Fruit fly (Drosophila melanogaster) whole organism, prepupa: ENCODE measurements around the gene CG31687.
"Not testable (repeated sequence)": the region's sequence is repeated elsewhere in the genome, so short reads cannot be mapped to it uniquely, and the experiment has no call there.

Experiments
- CG10631 ChIP-seq: fragments of 200-800 bp; sonication (Bioruptor generic); optimal IDR thresholded peaks from 2 replicates; lab custom pipeline; 2016; ENCODE audit warnings: missing biosample characterization, missing genetic modification characterization
- CG11294 ChIP-seq: fragments of 200-800 bp; sonication (Bioruptor generic); IDR thresholded peaks from 2 replicates; pipeline ENCODE4 v1.3.6; 2022; ENCODE audit warnings: missing biosample characterization, missing genetic modification characterization
- CG11762 ChIP-seq: fragments of 200-800 bp; sonication (Bioruptor generic); optimal IDR thresholded peaks from 3 replicates; lab custom pipeline; 2016; ENCODE audit warnings: missing biosample characterization, missing genetic modification characterization; ENCODE audit not compliant: insufficient read depth
- CG11902 ChIP-seq: fragments of 200-800 bp; sonication (Bioruptor generic); optimal IDR thresholded peaks from 3 replicates; lab custom pipeline; 2016; ENCODE audit warnings: missing biosample characterization, missing genetic modification characterization
- CG15336 ChIP-seq: fragments of 200-800 bp; sonication (Bioruptor generic); IDR thresholded peaks from 2 replicates; pipeline ENCODE4 v1.3.6; 2022; ENCODE audit warnings: missing biosample characterization, missing genetic modification characterization
- CG1621 ChIP-seq: fragments of 200-800 bp; sonication (Bioruptor generic); optimal IDR thresholded peaks from 3 replicates; lab custom pipeline; 2018; ENCODE audit warnings: missing biosample characterization, mild to moderate bottlenecking, missing genetic modification characterization
- CG16779 ChIP-seq: fragments of 200-800 bp; sonication (Bioruptor generic); optimal IDR thresholded peaks from 3 replicates; lab custom pipeline; 2017; ENCODE audit warnings: missing biosample characterization, mild to moderate bottlenecking, missing genetic modification characterization
- CG31627 ChIP-seq: fragments of 200-800 bp; sonication (Bioruptor generic); optimal IDR thresholded peaks from 3 replicates; lab custom pipeline; 2016; ENCODE audit warnings: missing biosample characterization, missing genetic modification characterization
- CG32006 ChIP-seq: fragments of 200-800 bp; sonication (Bioruptor generic); optimal IDR thresholded peaks from 3 replicates; lab custom pipeline; 2017; ENCODE audit warnings: missing biosample characterization, mild to moderate bottlenecking, missing genetic modification characterization
- CG3919 ChIP-seq: fragments of 200-800 bp; sonication (Bioruptor generic); optimal IDR thresholded peaks from 3 replicates; lab custom pipeline; 2016; ENCODE audit warnings: missing biosample characterization, missing genetic modification characterization
- CG4318 ChIP-seq: fragments of 200-800 bp; sonication (Bioruptor generic); optimal IDR thresholded peaks from 3 replicates; lab custom pipeline; 2017; ENCODE audit warnings: missing biosample characterization, mild to moderate bottlenecking, missing genetic modification characterization
- CG6276 ChIP-seq: fragments of 200-800 bp; sonication (Bioruptor generic); optimal IDR thresholded peaks from 2 replicates; lab custom pipeline; 2017; ENCODE audit warnings: missing biosample characterization, mild to moderate bottlenecking, missing genetic modification characterization
- CG6808 ChIP-seq: fragments of 200-800 bp; sonication (Bioruptor generic); optimal IDR thresholded peaks from 3 replicates; lab custom pipeline; 2017; ENCODE audit warnings: missing biosample characterization, missing genetic modification characterization, mild to moderate bottlenecking, moderate library complexity, missing genetic modification reagents
- CG6854 ChIP-seq: fragments of 200-800 bp; sonication (Bioruptor generic); optimal IDR thresholded peaks from 2 replicates; lab custom pipeline; 2017; ENCODE audit warnings: missing biosample characterization, mild to moderate bottlenecking, missing genetic modification characterization
- CG8119 ChIP-seq: fragments of 200-800 bp; sonication (Bioruptor generic); IDR thresholded peaks from 3 replicates; pipeline ENCODE4 v1.3.6; 2022; ENCODE audit warnings: missing biosample characterization, missing genetic modification characterization
- CG8319 ChIP-seq: fragments of 200-800 bp; sonication (Bioruptor generic); optimal IDR thresholded peaks from 3 replicates; lab custom pipeline; 2016; ENCODE audit warnings: missing biosample characterization, missing genetic modification characterization
- CG8632 ChIP-seq: fragments of 200-800 bp; sonication (Bioruptor generic); optimal IDR thresholded peaks from 3 replicates; lab custom pipeline; 2016; ENCODE audit warnings: missing biosample characterization, missing genetic modification characterization
- CG9139 ChIP-seq: fragments of 200-800 bp; sonication (Bioruptor generic); optimal IDR thresholded peaks from 3 replicates; lab custom pipeline; 2017; ENCODE audit warnings: missing biosample characterization, mild to moderate bottlenecking, missing genetic modification characterization
- Eip75B ChIP-seq: fragments of 200-800 bp; sonication (Bioruptor generic); optimal IDR thresholded peaks from 3 replicates; lab custom pipeline; 2016; ENCODE audit warnings: missing biosample characterization, missing genetic modification characterization
- Eip78C ChIP-seq: fragments of 200-800 bp; sonication (Bioruptor generic); peaks from one replicate; lab custom pipeline; 2016; ENCODE audit warnings: missing biosample characterization, missing genetic modification characterization
- Ets21C ChIP-seq: fragments of 200-800 bp; sonication (Bioruptor generic); optimal IDR thresholded peaks from 3 replicates; lab custom pipeline; 2016; ENCODE audit warnings: missing biosample characterization, missing genetic modification characterization
- Ets96B ChIP-seq: fragments of 200-800 bp; optimal IDR thresholded peaks from 2 replicates; lab custom pipeline; 2019; ENCODE audit warnings: missing biosample characterization, mild to moderate bottlenecking, missing genetic modification characterization, moderate library complexity
- Gug ChIP-seq: fragments of 200-800 bp; sonication (Bioruptor generic); IDR thresholded peaks from 2 replicates; pipeline ENCODE4 v1.3.6; 2022; ENCODE audit warnings: missing biosample characterization, missing genetic modification characterization
- Hr38 ChIP-seq: sonication (Bioruptor generic); optimal IDR thresholded peaks from 2 replicates; lab custom pipeline; 2016; ENCODE audit warnings: missing biosample characterization, missing genetic modification characterization
- Hr39 ChIP-seq: fragments of 200-800 bp; sonication (Bioruptor generic); optimal IDR thresholded peaks from 2 replicates; lab custom pipeline; 2016; ENCODE audit warnings: missing biosample characterization, missing genetic modification characterization
- Met ChIP-seq: fragments of 200-800 bp; sonication (Bioruptor generic); optimal IDR thresholded peaks from 3 replicates; lab custom pipeline; 2016; ENCODE audit warnings: missing biosample characterization, missing genetic modification characterization
- Sox14 ChIP-seq: fragments of 200-800 bp; sonication (Bioruptor generic); optimal IDR thresholded peaks from 3 replicates; lab custom pipeline; 2016; ENCODE audit warnings: missing biosample characterization, missing genetic modification characterization
- Sox15 ChIP-seq: fragments of 200-800 bp; sonication (Bioruptor generic); optimal IDR thresholded peaks from 3 replicates; lab custom pipeline; 2016; ENCODE audit warnings: missing biosample characterization, missing genetic modification characterization
- achi ChIP-seq: fragments of 200-800 bp; sonication (Bioruptor generic); optimal IDR thresholded peaks from 3 replicates; lab custom pipeline; 2016; ENCODE audit warnings: missing biosample characterization, missing genetic modification characterization
- acj6 ChIP-seq: fragments of 200-800 bp; sonication (Bioruptor generic); optimal IDR thresholded peaks from 3 replicates; lab custom pipeline; 2016; ENCODE audit warnings: missing biosample characterization, missing genetic modification characterization
- dac ChIP-seq: fragments of 200-800 bp; sonication (Bioruptor generic); optimal IDR thresholded peaks from 2 replicates; lab custom pipeline; 2017; ENCODE audit warnings: missing biosample characterization, mild to moderate bottlenecking, missing genetic modification characterization
- dsx ChIP-seq: fragments of 200-800 bp; optimal IDR thresholded peaks from 3 replicates; lab custom pipeline; 2019; ENCODE audit warnings: missing biosample characterization, mild to moderate bottlenecking, missing genetic modification characterization, moderate library complexity; ENCODE audit not compliant: poor library complexity, severe bottlenecking
- eg ChIP-seq: fragments of 200-800 bp; sonication (Bioruptor generic); IDR thresholded peaks from 3 replicates; pipeline ENCODE4 v1.3.6; 2022; ENCODE audit warnings: missing biosample characterization, missing genetic modification characterization
- esn ChIP-seq: fragments of 200-800 bp; sonication (Bioruptor generic); optimal IDR thresholded peaks from 2 replicates; lab custom pipeline; 2016; ENCODE audit warnings: missing biosample characterization, mild to moderate bottlenecking, missing genetic modification characterization, moderate library complexity
- fd59A ChIP-seq: fragments of 200-800 bp; sonication (Bioruptor generic); optimal IDR thresholded peaks from 2 replicates; lab custom pipeline; 2017; ENCODE audit warnings: missing biosample characterization, mild to moderate bottlenecking, missing genetic modification characterization, missing genetic modification reagents
- fd85E ChIP-seq: fragments of 200-800 bp; sonication (Bioruptor generic); optimal IDR thresholded peaks from 3 replicates; lab custom pipeline; 2016; ENCODE audit warnings: missing biosample characterization, missing genetic modification characterization
- fkh ChIP-seq: fragments of 200-800 bp; sonication (Bioruptor generic); optimal IDR thresholded peaks from 3 replicates; lab custom pipeline; 2017; ENCODE audit warnings: missing biosample characterization, mild to moderate bottlenecking, missing genetic modification characterization, moderate library complexity
- lz ChIP-seq: fragments of 200-800 bp; sonication (Bioruptor generic); optimal IDR thresholded peaks from 3 replicates; lab custom pipeline; 2016; ENCODE audit warnings: missing biosample characterization, missing genetic modification characterization
- pdm3 ChIP-seq: fragments of 200-800 bp; sonication (Bioruptor generic); optimal IDR thresholded peaks from 3 replicates; lab custom pipeline; 2016; ENCODE audit warnings: missing biosample characterization, missing genetic modification characterization
- spab ChIP-seq: fragments of 200-800 bp; sonication (Bioruptor generic); optimal IDR thresholded peaks from 2 replicates; lab custom pipeline; 2017; ENCODE audit warnings: missing biosample characterization, mild to moderate bottlenecking, missing genetic modification characterization, missing genetic modification reagents
- ss ChIP-seq, 2 experiments: fragments of 200-800 bp; sonication (Bioruptor generic); optimal IDR thresholded peaks; 2 replicates in 1 of 2; 3 replicates in 1 of 2; lab custom pipeline; 2017 to 2018; ENCODE audit warnings: mild to moderate bottlenecking in 2 of 2, missing biosample characterization in 2 of 2, missing genetic modification characterization in 2 of 2, moderate library complexity in 1 of 2
- svp ChIP-seq: fragments of 200-800 bp; sonication (Bioruptor generic); peaks from one replicate; lab custom pipeline; 2016; ENCODE audit warnings: missing biosample characterization, missing genetic modification characterization
- topi ChIP-seq: fragments of 200-800 bp; sonication (Bioruptor generic); optimal IDR thresholded peaks from 3 replicates; lab custom pipeline; 2016; ENCODE audit warnings: missing biosample characterization, missing genetic modification characterization
- vri ChIP-seq: fragments of 200-800 bp; sonication (Bioruptor generic); optimal IDR thresholded peaks from 3 replicates; lab custom pipeline; 2016; ENCODE audit warnings: missing biosample characterization, mild to moderate bottlenecking, missing genetic modification characterization

The CG31687 gene

dm6 chr2L:20438474-20438873 lies 11.6 kb upstream of the CG31687 start:
- no peak for TF ChIP-seq acj6 (GFP tag; lab: Kevin White, UChicago)
- no peak for TF ChIP-seq CG8119 (GFP tag; lab: Robert Waterston, UW)
- no peak for TF ChIP-seq CG10631 (GFP tag; lab: Kevin White, UChicago)
- no peak for TF ChIP-seq ss (GFP tag; optimal IDR thresholded peaks at IDR 0.05; lab: Kevin White, UChicago)
- TF ChIP-seq Sox15 (GFP tag; lab: Kevin White, UChicago): no peak
- no peak for TF ChIP-seq CG32006 (GFP tag; lab: Kevin White, UChicago)
- TF ChIP-seq esn (GFP tag; lab: Kevin White, UChicago): no peak
- TF ChIP-seq fd59A (GFP tag; lab: Kevin White, UChicago): no peak
- TF ChIP-seq svp (GFP tag; lab: Kevin White, UChicago): no peak
- TF ChIP-seq CG8632: no peak
- TF ChIP-seq Gug (GFP tag; lab: Robert Waterston, UW): no peak
- TF ChIP-seq CG15336 (GFP tag; lab: Robert Waterston, UW): no peak
- TF ChIP-seq eg: no peak
- TF ChIP-seq lz (GFP tag; lab: Kevin White, UChicago): no peak
- TF ChIP-seq Ets96B (tag; lab: Kevin White, UChicago): no peak
- TF ChIP-seq spab (GFP tag; lab: Kevin White, UChicago): no peak
- no peak for TF ChIP-seq CG6854
- no peak for TF ChIP-seq topi (GFP tag; lab: Kevin White, UChicago)
- no peak for TF ChIP-seq CG6276 (GFP tag; lab: Kevin White, UChicago)

- not testable (repeated sequence) for TF ChIP-seq svp (GFP tag; lab: Kevin White, UChicago); Gug (GFP tag; lab: Robert Waterston, UW); CG6808
These were observed 8.9 kb downstream of the CG31687 start, which contains the start of the genes CG18858 and Cdc23 for dm6 chr2L:20458975-20459374. CG18858 (minus strand) TSS chr2L:20459075. Cdc23 (plus strand) TSS chr2L:20459342.

- no peak for TF ChIP-seq fd85E (GFP tag; lab: Kevin White, UChicago)
- no peak for TF ChIP-seq CG11902 (GFP tag; lab: Kevin White, UChicago)
- TF ChIP-seq Hr39 (GFP tag; lab: Kevin White, UChicago): peak; percentile 20
- peak; percentile 32 for TF ChIP-seq topi (GFP tag; lab: Kevin White, UChicago)
- no peak for TF ChIP-seq CG8119 (GFP tag; lab: Robert Waterston, UW)
- no peak for TF ChIP-seq CG4318
- no peak for TF ChIP-seq pdm3
- TF ChIP-seq dac: no peak
- TF ChIP-seq Met (GFP tag; lab: Kevin White, UChicago): peak; percentile 3
- TF ChIP-seq svp (GFP tag; lab: Kevin White, UChicago): peak; percentile 96
- TF ChIP-seq spab (GFP tag; lab: Kevin White, UChicago): peak; percentile 34
- TF ChIP-seq CG11762 (GFP tag; lab: Kevin White, UChicago): peak; percentile 69
- TF ChIP-seq vri: peak; percentile 5
- TF ChIP-seq CG9139 (GFP tag; lab: Kevin White, UChicago): no peak
- TF ChIP-seq CG32006 (GFP tag; lab: Kevin White, UChicago): no peak
- TF ChIP-seq CG6808: peak; percentile 45
- TF ChIP-seq fkh (GFP tag; lab: Kevin White, UChicago): no peak
- peak; percentile 29 for TF ChIP-seq Eip75B (GFP tag; lab: Kevin White, UChicago)
- peak; percentile 57; the same call in 2 of the 3 replicates for TF ChIP-seq eg
- TF ChIP-seq CG6854: no peak
- TF ChIP-seq dsx (GFP tag; lab: Kevin White, UChicago): peak; percentile 12
- peak; percentile 27 for TF ChIP-seq CG6276 (GFP tag; lab: Kevin White, UChicago)
- TF ChIP-seq acj6 (GFP tag; lab: Kevin White, UChicago): peak; percentile 1
- TF ChIP-seq CG1621 (tag; lab: Kevin White, UChicago): no peak
- no peak for TF ChIP-seq CG8632
- TF ChIP-seq CG15336 (GFP tag; lab: Robert Waterston, UW): no peak
- TF ChIP-seq Sox14: peak; percentile 23
- no peak for TF ChIP-seq ss (GFP tag; optimal IDR thresholded peaks at IDR 0.05; lab: Kevin White, UChicago)
- peak; percentile 59 for TF ChIP-seq CG3919
- no peak for TF ChIP-seq CG16779 (tag; lab: Kevin White, UChicago)
- no peak for TF ChIP-seq fd59A (GFP tag; lab: Kevin White, UChicago)
- peak; percentile 22 for TF ChIP-seq CG31627 (GFP tag; lab: Kevin White, UChicago)
- TF ChIP-seq Ets96B (tag; lab: Kevin White, UChicago): peak; percentile 34
- peak; percentile 10 for TF ChIP-seq achi (GFP tag; lab: Kevin White, UChicago)
- TF ChIP-seq Sox15 (GFP tag; lab: Kevin White, UChicago): no peak
- TF ChIP-seq Ets21C (GFP tag; lab: Kevin White, UChicago): no peak
- peak; percentile 85 for TF ChIP-seq Eip78C (GFP tag; lab: Kevin White, UChicago)
- TF ChIP-seq CG11294 (GFP tag; lab: Robert Waterston, UW): peak; percentile 23; the same call in 1 of the 2 replicates
- peak; percentile 43 for TF ChIP-seq CG8319 (GFP tag; lab: Kevin White, UChicago)
- no peak for TF ChIP-seq Hr38 (GFP tag; lab: Kevin White, UChicago)
- peak; percentile 54; the same call in 1 of the 2 replicates for TF ChIP-seq Gug (GFP tag; lab: Robert Waterston, UW)
These were observed 13.4 kb downstream of the CG31687 start, which contains the start of gene CG2493 for dm6 chr2L:20463316-20463856. CG2493 (minus strand) TSS chr2L:20463444.
